Worm (Caenorhabditis elegans) whole organism, late embryonic: ENCODE results near the gene math-10.
"Not testable (repeated sequence)": the region's sequence is repeated elsewhere in the genome, so short reads cannot be mapped to it uniquely, and the experiment has no call there.

Experiments used
- C08G9.2 ChIP-seq: sonication (generic microtip); optimal IDR thresholded peaks from 2 replicates; lab custom pipeline; 2016; ENCODE audit warnings: mild to moderate bottlenecking, missing genetic modification characterization, moderate library complexity, missing compliant biosample characterization
- F13H6.1 ChIP-seq: sonication (generic microtip); optimal IDR thresholded peaks from 2 replicates; lab custom pipeline; 2016; ENCODE audit warnings: missing genetic modification characterization, missing compliant biosample characterization
- K02D7.2 ChIP-seq: sonication (generic microtip); optimal IDR thresholded peaks from 2 replicates; lab custom pipeline; 2017; ENCODE audit warnings: mild to moderate bottlenecking, missing genetic modification characterization, missing compliant biosample characterization
- K09A11.1 ChIP-seq: sonication (generic microtip); optimal IDR thresholded peaks from 2 replicates; lab custom pipeline; 2017; ENCODE audit warnings: antibody characterized with exemption, mild to moderate bottlenecking, missing genetic modification characterization, missing compliant biosample characterization; ENCODE audit not compliant: insufficient read depth
- T23F11.4 ChIP-seq: fragments of 200-800 bp; sonication (Bioruptor generic); optimal IDR thresholded peaks from 2 replicates; lab custom pipeline; 2018; ENCODE audit warnings: mild to moderate bottlenecking, missing genetic modification characterization, missing compliant biosample characterization
- ama-1 ChIP-seq: fragments of 150-350 bp; optimal IDR thresholded peaks from 2 replicates; lab custom pipeline; 2014
- ceh-18 ChIP-seq: sonication (generic microtip); optimal IDR thresholded peaks from 2 replicates; lab custom pipeline; 2016; ENCODE audit warnings: missing genetic modification characterization, missing compliant biosample characterization
- ceh-19 ChIP-seq: fragments of 200-800 bp; sonication (Bioruptor generic); optimal IDR thresholded peaks from 2 replicates; lab custom pipeline; 2018; ENCODE audit warnings: mild to moderate bottlenecking, missing genetic modification characterization, missing compliant biosample characterization
- ceh-2 ChIP-seq: sonication (generic microtip); optimal IDR thresholded peaks from 2 replicates; lab custom pipeline; 2016; ENCODE audit warnings: missing genotype, missing genetic modification characterization, missing compliant biosample characterization
- ceh-31 ChIP-seq: sonication (generic microtip); optimal IDR thresholded peaks from 2 replicates; lab custom pipeline; 2016; ENCODE audit warnings: missing genetic modification characterization, missing compliant biosample characterization
- ceh-34 ChIP-seq: sonication (generic microtip); optimal IDR thresholded peaks from 2 replicates; lab custom pipeline; 2016; ENCODE audit warnings: mild to moderate bottlenecking, missing genetic modification characterization, missing compliant biosample characterization
- ceh-48 ChIP-seq: sonication (generic microtip); optimal IDR thresholded peaks from 2 replicates; lab custom pipeline; 2016; ENCODE audit warnings: missing genetic modification characterization, inconsistent platforms, missing compliant biosample characterization
- ceh-6 ChIP-seq: fragments of 200-800 bp; sonication (Bioruptor generic); optimal IDR thresholded peaks from 2 replicates; lab custom pipeline; 2018; ENCODE audit warnings: mild to moderate bottlenecking, missing genetic modification characterization, missing compliant biosample characterization
- ceh-9 ChIP-seq: sonication (generic microtip); optimal IDR thresholded peaks from 2 replicates; lab custom pipeline; 2016; ENCODE audit warnings: mild to moderate bottlenecking, missing genetic modification characterization, inconsistent platforms, missing compliant biosample characterization
- dve-1 ChIP-seq: sonication (generic microtip); optimal IDR thresholded peaks from 2 replicates; lab custom pipeline; 2017; ENCODE audit warnings: antibody characterized with exemption, mild to moderate bottlenecking, missing genetic modification characterization, missing compliant biosample characterization
- elt-4 ChIP-seq: sonication (generic microtip); optimal IDR thresholded peaks from 2 replicates; lab custom pipeline; 2016; ENCODE audit warnings: missing genetic modification characterization, missing compliant biosample characterization
- ets-4 ChIP-seq: sonication (generic microtip); optimal IDR thresholded peaks from 2 replicates; lab custom pipeline; 2016; ENCODE audit warnings: missing genetic modification characterization, missing compliant biosample characterization
- fax-1 ChIP-seq: sonication (generic microtip); optimal IDR thresholded peaks from 2 replicates; lab custom pipeline; 2016; ENCODE audit warnings: missing genotype, missing genetic modification characterization, missing compliant biosample characterization
- hlh-15 ChIP-seq: sonication (generic microtip); optimal IDR thresholded peaks from 2 replicates; lab custom pipeline; 2016; ENCODE audit warnings: missing genetic modification characterization, missing compliant biosample characterization
- hlh-6 ChIP-seq: sonication (generic microtip); optimal IDR thresholded peaks from 2 replicates; lab custom pipeline; 2016; ENCODE audit warnings: missing genotype, missing genetic modification characterization, missing compliant biosample characterization
- lim-6 ChIP-seq: sonication (generic microtip); optimal IDR thresholded peaks from 2 replicates; lab custom pipeline; 2016; ENCODE audit warnings: missing genetic modification characterization, missing compliant biosample characterization
- nhr-11 ChIP-seq: fragments of 150-350 bp; optimal IDR thresholded peaks from 2 replicates; lab custom pipeline; 2014; ENCODE audit warnings: missing biosample characterization, missing genetic modification characterization
- npax-4 ChIP-seq: sonication (generic microtip); optimal IDR thresholded peaks from 2 replicates; lab custom pipeline; 2016; ENCODE audit warnings: missing genetic modification characterization, missing compliant biosample characterization
- odd-2 ChIP-seq: sonication (generic microtip); optimal IDR thresholded peaks from 2 replicates; lab custom pipeline; 2017; ENCODE audit warnings: antibody characterized with exemption, mild to moderate bottlenecking, missing genetic modification characterization, missing compliant biosample characterization
- pag-3 ChIP-seq: sonication (generic microtip); optimal IDR thresholded peaks from 2 replicates; lab custom pipeline; 2016; ENCODE audit warnings: missing compliant biosample characterization, missing genetic modification characterization, borderline replicate concordance
- pat-9 ChIP-seq: fragments of 200-800 bp; sonication (Bioruptor generic); optimal IDR thresholded peaks from 2 replicates; lab custom pipeline; 2018; ENCODE audit warnings: mild to moderate bottlenecking, missing genetic modification characterization, moderate library complexity, missing compliant biosample characterization
- pha-4 ChIP-seq: fragments of 150-350 bp; optimal IDR thresholded peaks from 2 replicates; lab custom pipeline; 2018; ENCODE audit warnings: missing biosample characterization, missing genetic modification reagents, missing genetic modification characterization
- sdc-2 ChIP-seq: sonication (generic microtip); optimal IDR thresholded peaks from 2 replicates; lab custom pipeline; 2016; ENCODE audit warnings: missing genotype, missing genetic modification characterization, missing compliant biosample characterization
- sox-2 ChIP-seq: fragments of 200-800 bp; sonication (Bioruptor generic); IDR thresholded peaks from 2 replicates; pipeline ENCODE4 v1.3.6; 2022; ENCODE audit warnings: missing genetic modification reagents, missing genetic modification characterization, missing compliant biosample characterization
- tbx-7 ChIP-seq: sonication (generic microtip); optimal IDR thresholded peaks from 2 replicates; lab custom pipeline; 2016; ENCODE audit warnings: missing genotype, missing genetic modification characterization, missing compliant biosample characterization
- ttx-3 ChIP-seq: sonication (generic microtip); optimal IDR thresholded peaks from 2 replicates; lab custom pipeline; 2016; ENCODE audit warnings: missing genetic modification reagents, missing genetic modification characterization, missing compliant biosample characterization
- unc-42 ChIP-seq: sonication (generic microtip); optimal IDR thresholded peaks from 2 replicates; lab custom pipeline; 2016; ENCODE audit warnings: missing genotype, missing genetic modification characterization, missing compliant biosample characterization
- unc-55 ChIP-seq: sonication (generic microtip); optimal IDR thresholded peaks from 2 replicates; lab custom pipeline; 2017; ENCODE audit warnings: missing biosample characterization, missing genetic modification reagents, missing genetic modification characterization
- ztf-16 ChIP-seq: sonication (generic microtip); optimal IDR thresholded peaks from 2 replicates; lab custom pipeline; 2017; ENCODE audit warnings: missing genetic modification characterization, missing compliant biosample characterization

math-10 gene

ce11 chrII:1870875-1871592 lies at the start of gene math-10:
TSS of gene math-10 (plus strand) at chrII:1871542.
- TF ChIP-seq ztf-16 (tag; lab: Kevin White, UChicago) (no peak), pha-4 (tag; lab: Kevin White, UChicago) (no peak), nhr-11 (tag; lab: Kevin White, UChicago) (no peak)

DNA sequence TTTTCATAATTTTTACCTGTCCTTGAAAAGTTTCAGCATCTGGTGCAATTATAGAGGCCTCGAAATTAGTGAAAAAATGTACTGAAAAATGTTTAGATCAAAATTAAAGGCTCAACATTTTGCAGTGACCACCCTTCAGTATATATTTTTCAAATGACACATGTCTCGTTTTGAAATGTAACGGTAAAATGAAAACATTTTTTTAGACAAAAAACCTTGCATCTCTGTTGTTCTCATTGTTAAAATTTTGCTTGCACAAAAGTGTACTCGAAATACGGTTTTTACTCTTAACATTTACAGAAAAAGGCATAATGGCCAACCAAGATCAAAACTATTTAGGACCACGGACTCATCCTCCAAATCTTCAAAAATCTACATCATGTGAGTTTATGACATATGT lies 47.0 kb upstream of the math-10 start, which contains the start of gene math-41:
Gene math-41, plus strand, starts transcription at position 301 of the 400 bp plus-strand sequence.
- not testable (repeated sequence) for TF ChIP-seq elt-4 (tag; lab: Kevin White, UChicago); ets-4; C08G9.2 (tag; lab: Kevin White, UChicago)

ce11 chrII:1830182-1830682 lies 41.1 kb upstream of the math-10 start, which contains the start of gene math-40:
TSS of gene math-40 (plus strand) at chrII:1830632.
- TF ChIP-seq pha-4 (tag; lab: Kevin White, UChicago), result no peak
- no peak for TF ChIP-seq sox-2
- TF ChIP-seq ceh-6 (GFP tag; lab: Kevin White, UChicago), result no peak
- TF ChIP-seq, all 69 proteins: peak for 0

- TF ChIP-seq ets-4 (no peak), ceh-2 (no peak), ceh-18 (tag; lab: Kevin White, UChicago) (no peak), pha-4 (tag; lab: Kevin White, UChicago) (no peak), ceh-34 (tag; lab: Kevin White, UChicago) (no peak), hlh-6 (tag; lab: Kevin White, UChicago) (no peak), ceh-19 (GFP tag; lab: Kevin White, UChicago) (no peak), unc-55 (no peak), lim-6 (tag; lab: Kevin White, UChicago) (no peak), ttx-3 (tag; lab: Kevin White, UChicago) (no peak), F13H6.1 (tag; lab: Kevin White, UChicago) (no peak), npax-4 (tag; lab: Kevin White, UChicago) (no peak), ceh-31 (tag; lab: Kevin White, UChicago) (no peak), dve-1 (no peak), tbx-7 (no peak), fax-1 (tag; lab: Kevin White, UChicago) (no peak), sdc-2 (tag; lab: Kevin White, UChicago) (no peak), pat-9 (no peak), ceh-48 (tag; lab: Kevin White, UChicago) (no peak), pag-3 (tag; lab: Kevin White, UChicago) (no peak)
- TF ChIP-seq, all 69 proteins: peak for 0
Measured at ce11 chrII:1831883-1832388, 39.4 kb upstream of the math-10 start, which contains the start of gene math-39. TSS of gene math-39 (plus strand) at chrII:1832338.

- no peak for TF ChIP-seq hlh-15 (tag; lab: Kevin White, UChicago)
- no peak for TF ChIP-seq hlh-6 (tag; lab: Kevin White, UChicago)
- no peak for TF ChIP-seq T23F11.4 (GFP tag; lab: Kevin White, UChicago)
- no peak for TF ChIP-seq ceh-9
- no peak for TF ChIP-seq ztf-16 (tag; lab: Kevin White, UChicago)
- TF ChIP-seq odd-2 (tag; lab: Kevin White, UChicago), result no peak
- no peak for TF ChIP-seq ama-1
- TF ChIP-seq K02D7.2, result no peak
- no peak for TF ChIP-seq K09A11.1 (tag; lab: Kevin White, UChicago)
- TF ChIP-seq unc-55, result no peak
- TF ChIP-seq unc-42, result no peak
- TF ChIP-seq, all 69 proteins: peak for 0
Measured at ce11 chrII:1836204-1836603, 35.1 kb upstream of the math-10 start, which contains the start of gene T08E11.1. TSS of gene T08E11.1 (plus strand) at chrII:1836504.
